Fruit fly (Drosophila melanogaster) whole organism, embryonic: ENCODE results near the gene CG31650.

ENCODE experiments used
- Abd-B ChIP-seq: fragments of 200-800 bp; sonication (Bioruptor generic); optimal IDR thresholded peaks from 2 replicates; lab custom pipeline; 2018; ENCODE audit warnings: missing biosample characterization, mild to moderate bottlenecking, missing genetic modification characterization, moderate library complexity
- Blimp-1 ChIP-seq: fragments of 200-800 bp; sonication (Bioruptor generic); optimal IDR thresholded peaks from 3 replicates; lab custom pipeline; 2018; ENCODE audit warnings: missing biosample characterization, missing genetic modification characterization, mild to moderate bottlenecking, moderate library complexity, missing genetic modification reagents
- CG14965 ChIP-seq: fragments of 200-800 bp; sonication (Bioruptor generic); optimal IDR thresholded peaks from 2 replicates; lab custom pipeline; 2016; ENCODE audit warnings: missing biosample characterization, missing genetic modification characterization, borderline replicate concordance
- CG15696 ChIP-seq: fragments of 200-800 bp; sonication (Bioruptor generic); optimal IDR thresholded peaks from 2 replicates; lab custom pipeline; 2019; ENCODE audit warnings: missing biosample characterization, mild to moderate bottlenecking, missing genetic modification characterization, moderate library complexity
- CG1602 ChIP-seq: fragments of 200-800 bp; sonication (Bioruptor generic); optimal IDR thresholded peaks from 3 replicates; lab custom pipeline; 2016; ENCODE audit warnings: missing biosample characterization, missing genetic modification characterization
- CG18619 ChIP-seq: fragments of 200-800 bp; sonication (Bioruptor generic); optimal IDR thresholded peaks from 3 replicates; lab custom pipeline; 2017; ENCODE audit warnings: missing biosample characterization, mild to moderate bottlenecking, missing genetic modification characterization
- CG6813 ChIP-seq: fragments of 200-800 bp; sonication (Bioruptor generic); optimal IDR thresholded peaks from 2 replicates; lab custom pipeline; 2017; ENCODE audit warnings: missing biosample characterization, missing genetic modification characterization, mild to moderate bottlenecking, moderate library complexity, missing genetic modification reagents
- Max ChIP-seq: fragments of 200-800 bp; sonication (Bioruptor generic); optimal IDR thresholded peaks from 2 replicates; lab custom pipeline; 2016; ENCODE audit warnings: missing biosample characterization, mild to moderate bottlenecking, missing genetic modification characterization
- amos ChIP-seq: fragments of 200-800 bp; sonication (Bioruptor generic); IDR thresholded peaks from 2 replicates; pipeline ENCODE4 v1.3.6; 2022; ENCODE audit warnings: missing biosample characterization, missing genetic modification characterization; ENCODE audit not compliant: partially characterized antibody
- mirr ChIP-seq: fragments of 200-800 bp; sonication (Bioruptor generic); optimal IDR thresholded peaks from 3 replicates; lab custom pipeline; 2018; ENCODE audit warnings: missing biosample characterization, mild to moderate bottlenecking, missing genetic modification characterization
- nerfin-1 ChIP-seq: fragments of 200-800 bp; sonication (Bioruptor generic); optimal IDR thresholded peaks from 3 replicates; lab custom pipeline; 2019; ENCODE audit warnings: missing biosample characterization, mild to moderate bottlenecking, missing genetic modification characterization, moderate library complexity
- so ChIP-seq: fragments of 200-800 bp; sonication (Bioruptor generic); IDR thresholded peaks from 3 replicates; pipeline ENCODE4 v1.3.6; 2022; ENCODE audit warnings: missing biosample characterization, missing genetic modification characterization
- vnd ChIP-seq: fragments of 200-800 bp; sonication (Bioruptor generic); IDR thresholded peaks from 3 replicates; pipeline ENCODE4 v1.3.6; 2022; ENCODE audit warnings: missing biosample characterization, missing genetic modification characterization; ENCODE audit not compliant: partially characterized antibody

- TF ChIP-seq nerfin-1 (tag; lab: Kevin White, UChicago) = no peak
- TF ChIP-seq Blimp-1 (GFP tag; lab: Kevin White, UChicago) = no peak
- no peak for TF ChIP-seq Max (GFP tag; lab: Kevin White, UChicago)
- TF ChIP-seq CG15696 (tag; lab: Kevin White, UChicago) = no peak
- TF ChIP-seq CG18619 = no peak
- TF ChIP-seq so (GFP tag; lab: Robert Waterston, UW) = no peak
- TF ChIP-seq CG1602 = no peak
- no peak for TF ChIP-seq CG6813 (GFP tag; lab: Kevin White, UChicago)
- TF ChIP-seq amos = no peak
- TF ChIP-seq vnd (GFP tag; lab: Robert Waterston, UW) = no peak
- no peak for TF ChIP-seq CG14965 (GFP tag; lab: Kevin White, UChicago)
- TF ChIP-seq mirr (GFP tag; lab: Kevin White, UChicago) = no peak
- no peak for TF ChIP-seq Abd-B
Observed at dm6 chr2L:5003670-5004453, 40.6 kb downstream of the CG31650 start.
